Worm (Caenorhabditis elegans): Measurements from ENCODE around the gene htas-1.
A peak's percentile ranks its signal among the peaks of the same experiment; 100 is the strongest.

Gene htas-1

DNA sequence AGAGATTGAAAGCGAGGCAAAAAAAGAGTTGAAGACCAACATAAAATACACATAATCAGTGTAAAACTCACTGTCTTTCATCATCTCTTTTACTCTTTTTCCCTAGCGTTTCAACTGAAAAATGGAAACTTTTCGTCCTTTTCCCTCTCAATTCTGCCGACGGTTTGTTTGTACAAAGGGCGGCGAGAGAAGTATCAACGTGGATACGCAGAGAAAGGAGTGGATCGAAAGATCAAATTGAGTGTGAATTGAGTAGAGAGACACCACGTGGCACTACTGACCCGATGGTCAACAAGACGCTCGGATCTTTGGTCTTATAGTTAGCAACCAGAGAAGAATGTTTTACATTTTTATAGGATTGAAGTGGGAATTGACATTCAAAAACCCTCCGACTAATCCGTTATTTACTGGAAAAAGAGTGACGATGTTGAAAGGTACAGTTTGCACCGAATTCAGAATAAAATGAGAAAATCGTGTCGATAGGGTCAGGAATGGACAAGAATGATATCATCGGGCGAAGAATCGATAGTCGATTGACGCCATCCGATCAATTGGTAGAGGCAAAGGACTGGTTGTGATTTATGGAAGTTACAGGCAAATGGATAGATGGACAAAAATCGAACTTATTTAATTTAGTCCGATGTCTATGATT lies 12.2 kb downstream of the htas-1 start (continued):
- peak; percentile 24; the same call in 1 of the 2 replicates for TF ChIP-seq hmg-1.2 (GFP tag; IDR thresholded peaks at IDR 0.05)

DNA sequence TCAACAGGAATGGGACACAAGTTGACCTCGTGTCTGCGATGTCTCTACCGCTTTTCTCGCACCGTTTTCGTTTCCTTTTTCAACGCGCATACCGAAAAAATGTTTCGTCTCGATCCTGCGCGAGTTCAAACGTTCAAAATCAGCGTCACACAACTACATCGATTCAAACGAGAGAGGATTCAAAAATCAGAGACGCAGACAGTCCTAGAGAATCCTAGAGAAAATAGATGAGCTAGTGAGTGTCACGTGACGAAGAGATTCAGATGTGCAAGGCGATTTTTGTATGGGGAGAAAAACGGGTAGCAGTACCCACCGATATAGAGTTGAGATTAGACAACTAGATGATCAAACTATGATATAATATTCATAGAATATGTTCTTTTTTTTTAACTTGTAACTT lies 13.4 kb downstream of the htas-1 start:
- no peak for TF ChIP-seq B0019.2 (GFP tag; conservative IDR thresholded peaks at IDR 0.05)
- no peak for TF ChIP-seq ztf-28 (GFP tag; IDR thresholded peaks at IDR 0.05)
- TF ChIP-seq lir-1 (GFP tag; conservative IDR thresholded peaks at IDR 0.05) = no peak
- no peak for TF ChIP-seq zim-3 (tag; optimal IDR thresholded peaks at IDR 0.05)
- TF ChIP-seq sptf-2 (GFP tag; optimal IDR thresholded peaks at IDR 0.05) = no peak
- no peak for TF ChIP-seq lsy-27 (tag; optimal IDR thresholded peaks at IDR 0.05; ENCODE audit: borderline replicate concordance, insufficient read depth)
- no peak for TF ChIP-seq C06A6.2 (GFP tag; conservative IDR thresholded peaks at IDR 0.05)
- TF ChIP-seq tlf-1 (GFP tag; optimal IDR thresholded peaks at IDR 0.05) = no peak
- no peak for TF ChIP-seq Y95B8A.8 (GFP tag; IDR thresholded peaks at IDR 0.05)
- no peak for TF ChIP-seq cebp-2 (GFP tag; IDR thresholded peaks at IDR 0.05)
- TF ChIP-seq egl-44 (GFP tag; IDR thresholded peaks at IDR 0.05) = no peak
- 0 out of 2 replicates have a peak, but pooled peaks have one; percentile 4 for TF ChIP-seq egl-18 (GFP tag; IDR thresholded peaks at IDR 0.05)
- no peak for TF ChIP-seq nhr-90 (tag; optimal IDR thresholded peaks at IDR 0.05)
- no peak for TF ChIP-seq efl-1 (GFP tag; optimal IDR thresholded peaks at IDR 0.05)
- TF ChIP-seq nfya-2 (GFP tag; IDR thresholded peaks at IDR 0.05) = no peak
- TF ChIP-seq F33H1.4 (GFP tag; IDR thresholded peaks at IDR 0.05) = no peak
- no peak for TF ChIP-seq snpc-3.4 (tag; optimal IDR thresholded peaks at IDR 0.05)
- no peak for TF ChIP-seq madf-10 (tag; optimal IDR thresholded peaks at IDR 0.05)
- peak; percentile 13 for TF ChIP-seq attf-5 (GFP tag; optimal IDR thresholded peaks at IDR 0.05)
- TF ChIP-seq lin-26 (GFP tag; IDR thresholded peaks at IDR 0.05) = peak; percentile 62; the same call in 1 of the 2 replicates
- no peak for TF ChIP-seq madf-8 (GFP tag; conservative IDR thresholded peaks at IDR 0.05)
- TF ChIP-seq rec-8 (tag; optimal IDR thresholded peaks at IDR 0.05) = no peak
- no peak for TF ChIP-seq madf-3 (GFP tag; IDR thresholded peaks at IDR 0.05)
- no peak for TF ChIP-seq Y53G8AR.9 (GFP tag; conservative IDR thresholded peaks at IDR 0.05)
- TF ChIP-seq Y67H2A.10 (GFP tag; conservative IDR thresholded peaks at IDR 0.05) = no peak
- TF ChIP-seq ceh-27 (GFP tag; optimal IDR thresholded peaks at IDR 0.05) = peak; percentile 45
- TF ChIP-seq B0261.1 (tag; optimal IDR thresholded peaks at IDR 0.05) = no peak
- TF ChIP-seq let-607 (tag; optimal IDR thresholded peaks at IDR 0.05) = no peak
- no peak for TF ChIP-seq ZK185.1 (tag; optimal IDR thresholded peaks at IDR 0.05; ENCODE audit: poor library complexity, severe bottlenecking)
- TF ChIP-seq ceh-40 (GFP tag; IDR thresholded peaks at IDR 0.05) = no peak
- no peak for TF ChIP-seq dpl-1 (GFP tag; optimal IDR thresholded peaks at IDR 0.05)
- no peak for TF ChIP-seq nfyb-1 (GFP tag; IDR thresholded peaks at IDR 0.05)
- TF ChIP-seq F23B12.7 (tag; optimal IDR thresholded peaks at IDR 0.05; ENCODE audit: insufficient read depth) = no peak
- TF ChIP-seq aptf-3 (GFP tag; IDR thresholded peaks at IDR 0.05) = no peak
- no peak for TF ChIP-seq ztf-25 (GFP tag; IDR thresholded peaks at IDR 0.05)
- no peak for TF ChIP-seq repo-1 (tag; optimal IDR thresholded peaks at IDR 0.05)
- TF ChIP-seq nfya-1 (tag; optimal IDR thresholded peaks at IDR 0.05; ENCODE audit: borderline replicate concordance, insufficient read depth) = no peak
- peak; percentile 37 for TF ChIP-seq lin-40 (tag; optimal IDR thresholded peaks at IDR 0.05)
- TF ChIP-seq ztf-18 (tag; optimal IDR thresholded peaks at IDR 0.05) = no peak
- no peak for TF ChIP-seq mes-4 (tag; optimal IDR thresholded peaks at IDR 0.05)
- TF ChIP-seq rcor-1 (GFP tag; IDR thresholded peaks at IDR 0.05) = no peak
- no peak for TF ChIP-seq rpc-1 (optimal IDR thresholded peaks at IDR 0.05)
- TF ChIP-seq rpc-1 (tag; optimal IDR thresholded peaks at IDR 0.05) = no peak
- TF ChIP-seq ekl-4 (GFP tag; IDR thresholded peaks at IDR 0.05) = no peak
- no peak for TF ChIP-seq C17E4.6 (GFP tag; IDR thresholded peaks at IDR 0.05)

Measured in whole organism, young adult.